Worm (Caenorhabditis elegans): ENCODE data around the gene glit-1.
A peak's percentile ranks its signal among the peaks of the same experiment; 100 is the strongest.

glit-1 gene

DNA sequence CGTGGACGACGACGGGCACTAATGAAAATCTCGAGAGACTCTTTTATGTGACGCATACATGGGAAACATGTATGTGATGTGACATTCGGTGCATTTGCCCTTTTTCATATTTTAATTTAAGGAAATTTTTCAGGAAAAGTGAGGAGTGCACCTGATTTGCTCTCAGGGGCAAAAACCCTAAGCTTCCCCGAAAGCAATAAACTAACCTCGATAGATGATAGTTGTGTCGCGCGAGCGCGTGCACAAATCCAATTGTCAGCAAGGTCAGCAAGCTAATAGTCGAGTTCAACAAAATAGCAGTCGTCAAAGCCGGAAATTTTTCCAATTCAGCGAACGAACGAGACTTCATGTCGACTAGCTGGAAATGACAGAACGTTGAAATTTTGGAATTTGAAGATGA, 6.0 kb downstream of the glit-1 start:
- TF ChIP-seq fkh-10 (GFP tag; optimal IDR thresholded peaks at IDR 0.05) (peak; percentile 50), lin-14 (GFP tag; optimal IDR thresholded peaks at IDR 0.05) (peak; percentile 52), fkh-4 (tag; optimal IDR thresholded peaks at IDR 0.05; ENCODE audit: borderline replicate concordance) (no peak), mdl-1 (tag; optimal IDR thresholded peaks at IDR 0.05) (no peak)

DNA sequence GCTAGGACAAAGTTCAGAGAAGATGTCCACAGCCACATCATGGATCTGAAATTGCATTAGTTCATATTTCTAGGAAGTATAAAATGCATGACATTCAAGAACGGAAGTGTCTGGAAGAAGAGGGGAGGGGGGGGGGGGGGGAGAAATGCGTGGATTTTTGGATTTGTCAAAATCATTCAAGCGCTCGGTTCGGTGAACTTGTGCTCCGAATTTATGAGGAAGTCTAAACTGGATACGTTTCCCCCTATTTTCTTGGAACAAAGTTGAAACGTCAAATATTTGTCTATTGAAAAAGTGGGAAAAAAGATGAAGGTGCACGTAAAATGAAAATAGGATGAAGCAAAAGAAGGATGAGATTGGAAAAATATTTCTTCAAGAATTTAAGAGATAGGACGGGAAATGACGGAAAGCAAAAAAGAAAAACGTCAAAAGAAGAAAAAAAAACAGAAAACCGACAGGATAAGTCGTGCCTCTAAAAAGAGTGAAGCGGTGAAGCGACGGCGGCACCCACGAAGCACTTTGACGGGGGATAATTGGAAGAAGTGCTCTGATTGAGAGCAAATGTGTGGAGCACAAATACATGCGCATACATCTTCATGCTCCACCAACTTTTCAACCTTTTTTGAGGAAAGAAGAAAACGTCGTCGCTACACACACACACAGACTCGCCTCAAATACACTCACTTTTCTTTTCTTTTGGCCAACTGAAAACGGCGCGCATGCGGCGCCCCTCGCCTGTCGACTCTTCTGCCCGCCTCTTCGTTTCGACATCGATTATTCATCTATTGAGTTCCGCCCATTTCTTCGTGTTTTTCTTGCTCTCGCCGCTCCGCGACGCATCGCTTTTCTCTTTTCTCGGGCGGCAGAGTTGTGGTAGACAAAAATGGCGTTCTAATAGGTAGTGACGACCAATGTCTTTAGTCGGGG, 8.8 kb downstream of the glit-1 start, which contains the start of gene F55D10.4:
Gene F55D10.4, minus strand, starts transcription at position 51 of the 927 bp plus-strand sequence.
- TF ChIP-seq Y116A8C.19 (tag; optimal IDR thresholded peaks at IDR 0.05; ENCODE audit: borderline replicate concordance), result no peak
- no peak for TF ChIP-seq unc-130 (tag; optimal IDR thresholded peaks at IDR 0.05)
- no peak for TF ChIP-seq hpl-2 (GFP tag; optimal IDR thresholded peaks at IDR 0.05)
- peak; percentile 66 for TF ChIP-seq lin-14 (GFP tag; optimal IDR thresholded peaks at IDR 0.05)
- no peak for TF ChIP-seq unc-98 (GFP tag; IDR thresholded peaks at IDR 0.05)
- TF ChIP-seq grh-1 (GFP tag; IDR thresholded peaks at IDR 0.05), result no peak
- TF ChIP-seq sptf-1 (tag; optimal IDR thresholded peaks at IDR 0.05), result no peak
- no peak for TF ChIP-seq nhr-90 (tag; optimal IDR thresholded peaks at IDR 0.05; ENCODE audit: poor library complexity)
- TF ChIP-seq fkh-8 (tag; optimal IDR thresholded peaks at IDR 0.05), result peak; percentile 54
- no peak for TF ChIP-seq ces-1 (GFP tag; optimal IDR thresholded peaks at IDR 0.05)
- TF ChIP-seq lsy-2 (tag; optimal IDR thresholded peaks at IDR 0.05), result peak in 1 of 2 experiments; percentile 4
- TF ChIP-seq hlh-17 (GFP tag; optimal IDR thresholded peaks at IDR 0.05; ENCODE audit: borderline replicate concordance), result no peak
- peak; percentile 19 for TF ChIP-seq nhr-47 (tag; optimal IDR thresholded peaks at IDR 0.05)

DNA sequence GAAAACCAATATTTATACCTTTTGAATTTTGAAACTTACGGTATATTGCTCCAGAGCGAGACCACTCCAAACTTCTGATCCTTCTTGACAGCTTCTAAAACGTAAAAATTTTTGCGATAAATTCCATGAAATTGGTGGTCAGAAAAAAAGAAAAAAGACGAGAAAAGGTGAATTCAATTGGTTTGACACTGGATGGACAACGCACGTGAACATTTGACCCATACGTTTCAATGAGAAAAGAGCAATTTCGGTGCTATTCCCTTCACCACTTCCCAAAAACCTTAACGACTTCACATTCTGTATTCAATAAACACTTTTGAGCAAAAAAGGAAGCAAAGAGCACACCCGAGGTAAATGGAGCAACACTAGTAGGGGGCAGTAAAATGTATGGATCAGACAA, 15.3 kb downstream of the glit-1 start, which contains the start of gene acc-3:
Gene acc-3, minus strand, starts transcription at position 101 of the 400 bp plus-strand sequence.
- no peak for TF ChIP-seq hlh-4 (tag; optimal IDR thresholded peaks at IDR 0.05)
- no peak for TF ChIP-seq nhr-85 (tag)
- no peak for TF ChIP-seq nhr-28 (tag; optimal IDR thresholded peaks at IDR 0.05)
- TF ChIP-seq ceh-90 (tag; optimal IDR thresholded peaks at IDR 0.05), result no peak
- TF ChIP-seq nhr-11 (tag; optimal IDR thresholded peaks at IDR 0.05), result no peak
- no peak for TF ChIP-seq alr-1 (tag; optimal IDR thresholded peaks at IDR 0.05; ENCODE audit: borderline replicate concordance)
- TF ChIP-seq mep-1 (tag; optimal IDR thresholded peaks at IDR 0.05), result no peak
- TF ChIP-seq C04F5.9 (tag; optimal IDR thresholded peaks at IDR 0.05), result no peak
- TF ChIP-seq lin-14 (GFP tag; optimal IDR thresholded peaks at IDR 0.05), result no peak

DNA sequence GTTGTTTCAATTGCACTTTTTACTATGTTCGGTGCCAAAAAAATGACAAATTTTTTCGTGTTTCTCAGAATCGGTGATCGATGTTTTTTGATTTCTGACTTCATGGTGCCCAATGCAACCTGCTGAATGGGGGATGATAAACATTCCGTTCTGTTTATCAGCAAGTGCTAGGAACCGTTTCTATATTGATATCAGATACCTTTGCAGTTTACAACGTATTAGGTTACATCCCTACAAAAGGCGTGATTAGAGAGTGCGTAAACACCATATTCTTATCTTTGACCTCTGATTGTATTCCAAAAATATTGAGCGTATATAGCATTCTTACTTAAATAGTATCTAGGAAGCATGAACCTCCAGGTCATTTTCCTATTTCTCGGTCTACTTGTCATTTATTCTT, 20.7 kb downstream of the glit-1 start, which contains the start of gene aman-1:
Gene aman-1, plus strand, starts transcription at position 344 of the 400 bp plus-strand sequence.
- TF ChIP-seq irx-1 (tag; optimal IDR thresholded peaks at IDR 0.05) (no peak), lir-3 (tag; optimal IDR thresholded peaks at IDR 0.05; ENCODE audit: poor library complexity) (no peak)

DNA sequence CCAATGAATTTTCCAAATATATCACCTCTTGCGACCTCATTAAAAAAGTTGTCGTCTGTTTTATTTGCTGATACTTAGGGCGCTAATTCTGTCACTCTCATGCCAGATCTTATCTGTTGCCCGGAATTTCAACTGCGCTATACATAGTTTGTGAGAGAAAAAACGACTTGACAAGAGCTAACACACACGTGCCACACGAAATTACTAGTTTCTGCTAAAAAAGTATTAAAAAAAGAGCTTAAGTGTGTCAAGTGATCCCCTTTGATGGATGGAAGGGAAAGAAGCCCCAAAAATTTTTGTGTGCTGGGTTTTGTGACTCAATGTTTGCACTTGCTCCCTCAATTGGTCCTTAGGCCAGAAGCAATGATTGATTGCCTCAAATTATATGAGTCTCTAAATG, 28.6 kb downstream of the glit-1 start:
- no peak for TF ChIP-seq xbp-1 (tag; optimal IDR thresholded peaks at IDR 0.05)
- TF ChIP-seq mab-9 (GFP tag; IDR thresholded peaks at IDR 0.05), result peak; percentile 54; the same call in 1 of the 2 replicates
- peak; percentile 9 for TF ChIP-seq lin-14 (GFP tag; optimal IDR thresholded peaks at IDR 0.05)

DNA sequence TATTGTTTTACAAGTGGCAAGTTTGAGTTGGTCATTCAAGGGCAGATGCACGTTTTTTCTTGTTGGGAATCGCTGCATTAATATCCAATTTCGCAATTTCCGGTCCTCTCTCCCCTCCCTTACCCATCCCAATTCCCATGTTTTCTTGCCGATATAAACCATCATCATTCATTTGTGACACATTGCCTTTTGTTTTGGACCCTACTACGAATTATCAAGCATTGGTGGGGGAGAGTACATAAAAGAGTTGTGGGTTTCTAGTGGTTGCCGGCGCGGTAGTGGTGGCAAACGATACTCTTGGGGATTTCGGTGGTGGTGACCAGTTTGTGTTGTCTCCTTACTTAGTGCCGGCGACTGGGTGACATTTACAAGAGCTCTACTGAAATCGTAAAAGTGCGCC, 30.2 kb downstream of the glit-1 start:
- TF ChIP-seq lin-14 (GFP tag; optimal IDR thresholded peaks at IDR 0.05) (peak; percentile 35), sox-4 (tag; optimal IDR thresholded peaks at IDR 0.05) (no peak), zip-4 (GFP tag; optimal IDR thresholded peaks at IDR 0.05) (no peak), nhr-76 (tag; optimal IDR thresholded peaks at IDR 0.05) (no peak), isw-1 (GFP tag; IDR thresholded peaks at IDR 0.05) (no peak), efl-3 (GFP tag; optimal IDR thresholded peaks at IDR 0.05) (no peak)

Measured in whole organism, L1 larva.